Worm (Caenorhabditis elegans) whole organism, L3 larva: Measurements from ENCODE around the gene snt-7.

ENCODE experiments used
- elt-1 ChIP-seq: fragments of 150-350 bp; optimal IDR thresholded peaks from 2 replicates; lab custom pipeline; 2014; ENCODE audit warnings: missing biosample characterization, missing genetic modification characterization
- elt-3 ChIP-seq, 3 experiments: fragments of 150-350 bp in 1 of 3; sonication (generic microtip) in 2 of 3; optimal IDR thresholded peaks; 2 replicates in 2 of 3; 4 replicates in 1 of 3; lab custom pipeline; 2014 to 2017; ENCODE audit warnings: missing biosample characterization in 3 of 3, missing genetic modification characterization in 3 of 3
- fos-1 ChIP-seq: fragments of 150-350 bp; optimal IDR thresholded peaks from 2 replicates; lab custom pipeline; 2014; ENCODE audit warnings: missing biosample characterization, missing genetic modification characterization
- nhr-77 ChIP-seq: fragments of 150-350 bp; optimal IDR thresholded peaks from 2 replicates; lab custom pipeline; 2014; ENCODE audit warnings: missing biosample characterization, missing genetic modification characterization

DNA sequence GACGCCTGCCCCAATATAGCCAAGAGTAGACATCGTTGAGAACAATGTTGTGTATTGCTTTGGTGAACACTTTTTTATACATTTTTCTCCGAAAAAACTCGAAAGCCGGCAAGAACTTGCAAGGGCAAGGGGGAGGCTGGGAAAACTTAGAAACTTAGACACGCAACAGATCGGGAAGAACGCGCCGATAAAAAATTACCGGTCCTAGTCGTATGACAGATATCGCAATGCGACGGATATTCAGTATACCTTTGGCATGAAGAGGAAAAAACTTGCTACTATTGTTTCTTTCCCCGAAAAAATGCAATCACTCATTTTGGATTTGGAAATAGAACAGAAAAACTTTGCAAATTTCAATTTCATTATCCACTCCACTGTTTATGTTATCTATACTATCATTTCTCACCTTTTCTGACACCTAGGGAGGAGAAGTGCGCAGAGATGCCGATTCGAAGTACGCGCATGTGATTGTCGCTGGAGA, 22.5 kb downstream of the snt-7 start, which contains the start of gene col-41:
- TF ChIP-seq elt-3 (tag; optimal IDR thresholded peaks at IDR 0.05; lab: Kevin White, UChicago) (no peak), fos-1 (tag; lab: Kevin White, UChicago) (no peak), elt-1 (tag; lab: Kevin White, UChicago) (no peak), nhr-77 (tag; lab: Kevin White, UChicago) (no peak)
